Fruit fly (Drosophila melanogaster) whole organism, embryonic: ENCODE data around the gene CG7320.

Experiments used
- Asciz ChIP-seq: fragments of 200-800 bp; sonication (Bioruptor generic); optimal IDR thresholded peaks from 2 replicates; lab custom pipeline; 2017; ENCODE audit warnings: missing biosample characterization, mild to moderate bottlenecking, missing genetic modification characterization, missing genetic modification reagents
- Atf-2 ChIP-seq: fragments of 200-800 bp; sonication (Bioruptor generic); optimal IDR thresholded peaks from 2 replicates; lab custom pipeline; 2016; ENCODE audit warnings: missing biosample characterization, missing genetic modification characterization
- B-H1 ChIP-seq: fragments of 200-800 bp; sonication (Bioruptor generic); IDR thresholded peaks from 3 replicates; pipeline ENCODE4 v1.3.6; 2022; ENCODE audit warnings: missing biosample characterization, missing genetic modification characterization
- Blimp-1 ChIP-seq: fragments of 200-800 bp; sonication (Bioruptor generic); optimal IDR thresholded peaks from 3 replicates; lab custom pipeline; 2018; ENCODE audit warnings: missing biosample characterization, missing genetic modification characterization, mild to moderate bottlenecking, moderate library complexity, missing genetic modification reagents
- CG11696 ChIP-seq: fragments of 200-800 bp; sonication (Bioruptor generic); IDR thresholded peaks from 2 replicates; pipeline ENCODE4 v1.3.6; 2022; ENCODE audit warnings: missing biosample characterization, missing genetic modification characterization
- CG14014 ChIP-seq: fragments of 200-800 bp; sonication (Bioruptor generic); IDR thresholded peaks from 2 replicates; pipeline ENCODE4 v1.3.6; 2022; ENCODE audit warnings: missing biosample characterization, missing genetic modification characterization
- CG14050 ChIP-seq: fragments of 200-800 bp; sonication (Bioruptor generic); IDR thresholded peaks from 3 replicates; pipeline ENCODE4 v1.3.6; 2022; ENCODE audit warnings: missing biosample characterization, missing genetic modification characterization
- CG15479 ChIP-seq: fragments of 200-800 bp; sonication (Bioruptor generic); optimal IDR thresholded peaks from 3 replicates; lab custom pipeline; 2019; ENCODE audit warnings: missing biosample characterization, mild to moderate bottlenecking, missing genetic modification characterization, moderate library complexity
- CG1603 ChIP-seq: fragments of 200-800 bp; sonication (Bioruptor generic); optimal IDR thresholded peaks from 2 replicates; lab custom pipeline; 2019; ENCODE audit warnings: missing biosample characterization, mild to moderate bottlenecking, missing genetic modification characterization, moderate library complexity
- CG17359 ChIP-seq: fragments of 200-800 bp; sonication (Bioruptor generic); optimal IDR thresholded peaks from 3 replicates; lab custom pipeline; 2018; ENCODE audit warnings: missing biosample characterization, mild to moderate bottlenecking, missing genetic modification characterization, moderate library complexity
- CG18599 ChIP-seq: fragments of 200-800 bp; sonication (Bioruptor generic); optimal IDR thresholded peaks from 3 replicates; lab custom pipeline; 2017; ENCODE audit warnings: missing biosample characterization, missing genetic modification characterization, mild to moderate bottlenecking, moderate library complexity, missing genetic modification reagents
- CG3281 ChIP-seq: fragments of 200-800 bp; sonication (Bioruptor generic); optimal IDR thresholded peaks from 3 replicates; lab custom pipeline; 2017; ENCODE audit warnings: missing biosample characterization, mild to moderate bottlenecking, missing genetic modification characterization
- CG4730 ChIP-seq: fragments of 200-800 bp; sonication (Bioruptor generic); IDR thresholded peaks from 2 replicates; pipeline ENCODE4 v1.3.6; 2022; ENCODE audit warnings: missing biosample characterization, missing genetic modification characterization
- CG7271 ChIP-seq: fragments of 200-800 bp; sonication (Bioruptor generic); optimal IDR thresholded peaks from 2 replicates; lab custom pipeline; 2018; ENCODE audit warnings: missing biosample characterization, mild to moderate bottlenecking, missing genetic modification characterization, moderate library complexity
- CG7928 ChIP-seq: fragments of 200-800 bp; sonication (Bioruptor generic); optimal IDR thresholded peaks from 2 replicates; lab custom pipeline; 2017; ENCODE audit warnings: missing biosample characterization, mild to moderate bottlenecking, missing genetic modification characterization
- CG7987 ChIP-seq: fragments of 200-800 bp; sonication (Bioruptor generic); optimal IDR thresholded peaks from 2 replicates; lab custom pipeline; 2018; ENCODE audit warnings: missing biosample characterization, mild to moderate bottlenecking, missing genetic modification characterization, moderate library complexity
- CG8478 ChIP-seq: fragments of >200 bp; optimal IDR thresholded peaks from 2 replicates; lab custom pipeline; 2018
- D ChIP-seq, 2 experiments: fragments of 200-800 bp in 1 of 2; fragments of >200 bp in 1 of 2; sonication (Bioruptor generic) in 1 of 2; optimal IDR thresholded peaks; 2 replicates in 1 of 2; 3 replicates in 1 of 2; lab custom pipeline; 2017; ENCODE audit warnings: mild to moderate bottlenecking in 1 of 2, missing biosample characterization in 1 of 2, missing genetic modification characterization in 1 of 2, missing genetic modification reagents in 1 of 2
- Dll ChIP-seq: fragments of 200-800 bp; sonication (Bioruptor generic); IDR thresholded peaks from 4 replicates; pipeline ENCODE4 v1.3.6; 2022; ENCODE audit warnings: missing biosample characterization, missing genetic modification characterization; ENCODE audit not compliant: partially characterized antibody
- Drgx ChIP-seq: fragments of 200-800 bp; sonication (Bioruptor generic); IDR thresholded peaks from 2 replicates; pipeline ENCODE4 v1.3.6; 2022; ENCODE audit warnings: missing biosample characterization, missing genetic modification characterization
- Mad ChIP-seq: fragments of 200-800 bp; sonication (Bioruptor generic); optimal IDR thresholded peaks from 2 replicates; lab custom pipeline; 2016; ENCODE audit warnings: missing biosample characterization, missing genetic modification characterization
- Med ChIP-seq: fragments of 200-800 bp; sonication (Bioruptor generic); peaks from one replicate; lab custom pipeline; 2016; ENCODE audit warnings: missing biosample characterization, missing genetic modification characterization, mild to moderate bottlenecking, inconsistent platforms, moderate library complexity
- NfI ChIP-seq: fragments of 200-800 bp; sonication (Bioruptor generic); optimal IDR thresholded peaks from 3 replicates; lab custom pipeline; 2018; ENCODE audit warnings: missing biosample characterization, mild to moderate bottlenecking, missing genetic modification characterization, moderate library complexity
- Pdp1 ChIP-seq, 2 experiments: fragments of 200-800 bp; sonication (Bioruptor generic); optimal IDR thresholded peaks; 3 replicates each; lab custom pipeline; 2016; ENCODE audit warnings: missing biosample characterization in 2 of 2, missing genetic modification characterization in 2 of 2, mild to moderate bottlenecking in 1 of 2, moderate library complexity in 1 of 2
- Sry-β ChIP-seq: fragments of 200-800 bp; sonication (Bioruptor generic); optimal IDR thresholded peaks from 2 replicates; lab custom pipeline; 2018; ENCODE audit warnings: missing biosample characterization, mild to moderate bottlenecking, missing genetic modification characterization, moderate library complexity
- Xrp1 ChIP-seq: fragments of 200-800 bp; sonication (Bioruptor generic); IDR thresholded peaks from 2 replicates; pipeline ENCODE4 v1.3.6; 2022; ENCODE audit warnings: missing biosample characterization, missing genetic modification characterization
- amos ChIP-seq: fragments of 200-800 bp; sonication (Bioruptor generic); IDR thresholded peaks from 2 replicates; pipeline ENCODE4 v1.3.6; 2022; ENCODE audit warnings: missing biosample characterization, missing genetic modification characterization; ENCODE audit not compliant: partially characterized antibody
- bab2 ChIP-seq: fragments of 200-800 bp; sonication (Bioruptor generic); optimal IDR thresholded peaks from 2 replicates; lab custom pipeline; 2016; ENCODE audit warnings: missing biosample characterization, missing genetic modification characterization
- bowl ChIP-seq: fragments of 200-800 bp; sonication (Bioruptor generic); IDR thresholded peaks from 2 replicates; pipeline ENCODE4 v1.3.6; 2022; ENCODE audit warnings: missing biosample characterization, missing genetic modification characterization
- cad ChIP-seq: fragments of >200 bp; optimal IDR thresholded peaks from 2 replicates; lab custom pipeline; 2017; ENCODE audit warnings: missing biosample characterization, missing genetic modification characterization
- dimm ChIP-seq: fragments of 200-800 bp; sonication (Bioruptor generic); IDR thresholded peaks from 2 replicates; pipeline ENCODE4 v1.3.6; 2022; ENCODE audit warnings: missing biosample characterization, missing genetic modification characterization
- disco-r ChIP-seq: fragments of 200-800 bp; sonication (Bioruptor generic); optimal IDR thresholded peaks from 2 replicates; lab custom pipeline; 2016; ENCODE audit warnings: missing biosample characterization, missing genetic modification characterization
- hb ChIP-seq: fragments of 200-800 bp; sonication (Bioruptor generic); IDR thresholded peaks from 3 replicates; pipeline ENCODE4 v1.3.6; 2022; ENCODE audit warnings: missing biosample characterization, missing genetic modification characterization; ENCODE audit not compliant: partially characterized antibody
- mam ChIP-seq: fragments of 200-800 bp; sonication (Bioruptor generic); optimal IDR thresholded peaks from 3 replicates; lab custom pipeline; 2016; ENCODE audit warnings: missing biosample characterization, missing genetic modification characterization
- pnt ChIP-seq: fragments of 200-800 bp; sonication (Bioruptor generic); optimal IDR thresholded peaks from 3 replicates; lab custom pipeline; 2016; ENCODE audit warnings: missing biosample characterization, missing genetic modification characterization
- pros ChIP-seq: fragments of 200-800 bp; sonication (Bioruptor generic); optimal IDR thresholded peaks from 3 replicates; lab custom pipeline; 2019; ENCODE audit warnings: missing biosample characterization, mild to moderate bottlenecking, missing genetic modification characterization, moderate library complexity
- sisA ChIP-seq: fragments of 200-800 bp; sonication (Bioruptor generic); IDR thresholded peaks from 2 replicates; pipeline ENCODE4 v1.3.6; 2022; ENCODE audit warnings: missing biosample characterization, missing genetic modification characterization
- slbo ChIP-seq: fragments of 200-800 bp; sonication (Bioruptor generic); IDR thresholded peaks from 2 replicates; pipeline ENCODE4 v1.3.6; 2022; ENCODE audit warnings: missing biosample characterization, missing genetic modification characterization
- sob ChIP-seq: fragments of 200-800 bp; sonication (Bioruptor generic); IDR thresholded peaks from 2 replicates; pipeline ENCODE4 v1.3.6; 2022; ENCODE audit warnings: missing biosample characterization, missing genetic modification characterization
- tll ChIP-seq, 2 experiments: fragments of 200-800 bp in 1 of 2; fragments of >200 bp in 1 of 2; sonication (Bioruptor generic) in 1 of 2; optimal IDR thresholded peaks; 2 replicates each; lab custom pipeline; 2017 to 2019; ENCODE audit warnings: missing biosample characterization in 2 of 2, missing genetic modification characterization in 2 of 2, mild to moderate bottlenecking in 1 of 2, moderate library complexity in 1 of 2
- unpg ChIP-seq: fragments of 200-800 bp; sonication (Bioruptor generic); optimal IDR thresholded peaks from 3 replicates; lab custom pipeline; 2018; ENCODE audit warnings: missing biosample characterization, mild to moderate bottlenecking, missing genetic modification characterization, moderate library complexity
- vnd ChIP-seq: fragments of 200-800 bp; sonication (Bioruptor generic); IDR thresholded peaks from 3 replicates; pipeline ENCODE4 v1.3.6; 2022; ENCODE audit warnings: missing biosample characterization, missing genetic modification characterization; ENCODE audit not compliant: partially characterized antibody
- zen ChIP-seq: fragments of 200-800 bp; sonication (Bioruptor generic); optimal IDR thresholded peaks from 3 replicates; lab custom pipeline; 2018; ENCODE audit warnings: missing biosample characterization, mild to moderate bottlenecking, missing genetic modification characterization, moderate library complexity

CG7320 gene

dm6 chr3L:18172064-18172696 lies 29.1 kb upstream of the CG7320 start:
- no peak for TF ChIP-seq sisA (GFP tag; lab: Robert Waterston, UW)
- peak in 1 of 2 experiments; percentile 41 for TF ChIP-seq Pdp1 (GFP tag; optimal IDR thresholded peaks at IDR 0.05; lab: Kevin White, UChicago)
- TF ChIP-seq, all 482 proteins: peak for 1

dm6 chr3L:18173668-18174067 lies 27.6 kb upstream of the CG7320 start:
- TF ChIP-seq cad (GFP tag; lab: Kevin White, UChicago) (peak; percentile 97), slbo (GFP tag; lab: Robert Waterston, UW) (no peak), tll (GFP tag; optimal IDR thresholded peaks at IDR 0.05; lab: Kevin White, UChicago) (peak in 1 of 2 experiments; percentile 96), sob (GFP tag; lab: Robert Waterston, UW) (no peak), CG11696 (GFP tag; lab: Robert Waterston, UW) (no peak), CG7271 (peak; percentile 72), bab2 (no peak), zen (tag; lab: Kevin White, UChicago) (peak; percentile 38), mam (no peak), pros (GFP tag; lab: Kevin White, UChicago) (no peak), bowl (GFP tag; lab: Robert Waterston, UW) (no peak), disco-r (GFP tag; lab: Kevin White, UChicago) (no peak), Dll (GFP tag; lab: Robert Waterston, UW) (no peak)

dm6 chr3L:18174833-18175232 lies 26.5 kb upstream of the CG7320 start:
- TF ChIP-seq NfI (no peak), D (optimal IDR thresholded peaks at IDR 0.05; lab: Kevin White, UChicago) (peak; percentile 70), D (GFP tag; optimal IDR thresholded peaks at IDR 0.05; lab: Kevin White, UChicago) (no peak), B-H1 (GFP tag; lab: Robert Waterston, UW) (no peak), CG14050 (GFP tag; lab: Robert Waterston, UW) (no peak), pnt (GFP tag; lab: Kevin White, UChicago) (no peak), CG15479 (GFP tag; lab: Kevin White, UChicago) (peak; percentile 89), CG8478 (lab: Kevin White, UChicago) (no peak), Sry-β (GFP tag; lab: Kevin White, UChicago) (no peak), vnd (GFP tag; lab: Robert Waterston, UW) (0 out of 3 replicates have a peak, but pooled peaks have one; percentile 24), amos (GFP tag; lab: Robert Waterston, UW) (0 out of 2 replicates have a peak, but pooled peaks have one; percentile 18), hb (GFP tag; lab: Robert Waterston, UW) (0 out of 3 replicates have a peak, but pooled peaks have one; percentile 10), zen (tag; lab: Kevin White, UChicago) (peak; percentile 60), Med (GFP tag; lab: Kevin White, UChicago) (peak; percentile 25)

- TF ChIP-seq Asciz (GFP tag; lab: Kevin White, UChicago) (peak; percentile 1), CG7987 (GFP tag; lab: Kevin White, UChicago) (peak; percentile 44), B-H1 (GFP tag; lab: Robert Waterston, UW) (no peak), CG14014 (GFP tag; lab: Robert Waterston, UW) (peak; percentile 54; the same call in 1 of the 2 replicates), Drgx (GFP tag; lab: Robert Waterston, UW) (peak; percentile 32; the same call in 1 of the 2 replicates), dimm (no peak), CG1603 (tag; lab: Kevin White, UChicago) (peak; percentile 15), Xrp1 (GFP tag; lab: Robert Waterston, UW) (0 out of 2 replicates have a peak, but pooled peaks have one; percentile 19), CG18599 (GFP tag; lab: Kevin White, UChicago) (peak; percentile 14), CG4730 (GFP tag; lab: Robert Waterston, UW) (no peak), CG7928 (GFP tag; lab: Kevin White, UChicago) (no peak), CG17359 (tag; lab: Kevin White, UChicago) (peak; percentile 7), unpg (GFP tag; lab: Kevin White, UChicago) (peak; percentile 17), Atf-2 (GFP tag; lab: Kevin White, UChicago) (no peak), Blimp-1 (GFP tag; lab: Kevin White, UChicago) (peak; percentile 23), CG3281 (GFP tag; lab: Kevin White, UChicago) (peak; percentile 33), Mad (no peak)
These were observed 21.6 kb upstream of the CG7320 start for dm6 chr3L:18179564-18180201.
